Fruit fly (Drosophila melanogaster) whole organism, embryonic: ENCODE measurements around the gene zld.

Source experiments
- BtbVII ChIP-seq: fragments of 200-800 bp; sonication (Bioruptor generic); optimal IDR thresholded peaks from 3 replicates; lab custom pipeline; 2017; ENCODE audit warnings: missing biosample characterization, mild to moderate bottlenecking, missing genetic modification characterization
- CG10209 ChIP-seq: fragments of 200-800 bp; sonication (Bioruptor generic); optimal IDR thresholded peaks from 3 replicates; lab custom pipeline; 2017; ENCODE audit warnings: missing biosample characterization, mild to moderate bottlenecking, missing genetic modification characterization, missing genetic modification reagents
- CG1024 ChIP-seq: fragments of 200-800 bp; sonication (Bioruptor generic); IDR thresholded peaks from 2 replicates; pipeline ENCODE4 v1.3.6; 2022; ENCODE audit warnings: missing biosample characterization, missing genetic modification characterization
- CG10274 ChIP-seq: fragments of 200-800 bp; sonication (Bioruptor generic); optimal IDR thresholded peaks from 3 replicates; lab custom pipeline; 2017; ENCODE audit warnings: missing biosample characterization, mild to moderate bottlenecking, missing genetic modification characterization
- CG10543 ChIP-seq: fragments of 200-800 bp; sonication (Bioruptor generic); optimal IDR thresholded peaks from 3 replicates; lab custom pipeline; 2017; ENCODE audit warnings: missing biosample characterization, mild to moderate bottlenecking, missing genetic modification characterization, moderate library complexity
- CG10654 ChIP-seq: fragments of 200-800 bp; sonication (Bioruptor generic); optimal IDR thresholded peaks from 2 replicates; lab custom pipeline; 2016; ENCODE audit warnings: missing biosample characterization, missing genetic modification characterization
- CG11093 ChIP-seq: fragments of 200-800 bp; sonication (Bioruptor generic); IDR thresholded peaks from 3 replicates; pipeline ENCODE4 v1.3.6; 2022; ENCODE audit warnings: missing biosample characterization, missing genetic modification characterization
- CG12071 ChIP-seq: fragments of 200-800 bp; sonication (Bioruptor generic); optimal IDR thresholded peaks from 3 replicates; lab custom pipeline; 2018; ENCODE audit warnings: missing biosample characterization, mild to moderate bottlenecking, missing genetic modification characterization
- CG12659 ChIP-seq: fragments of 200-800 bp; sonication (Bioruptor generic); optimal IDR thresholded peaks from 3 replicates; lab custom pipeline; 2017; ENCODE audit warnings: mild to moderate bottlenecking, missing biosample characterization, missing genetic modification reagents, missing genetic modification characterization
- CG12942 ChIP-seq: fragments of 200-800 bp; sonication (Bioruptor generic); optimal IDR thresholded peaks from 3 replicates; lab custom pipeline; 2016; ENCODE audit warnings: missing biosample characterization, missing genetic modification characterization
- CG13624 ChIP-seq: fragments of 200-800 bp; sonication (Bioruptor generic); optimal IDR thresholded peaks from 2 replicates; lab custom pipeline; 2016; ENCODE audit warnings: missing biosample characterization, missing genetic modification characterization
- CG15011 ChIP-seq: fragments of 200-800 bp; sonication (Bioruptor generic); optimal IDR thresholded peaks from 3 replicates; lab custom pipeline; 2018; ENCODE audit warnings: missing biosample characterization, mild to moderate bottlenecking, missing genetic modification characterization
- CG1603 ChIP-seq: fragments of 200-800 bp; sonication (Bioruptor generic); optimal IDR thresholded peaks from 2 replicates; lab custom pipeline; 2019; ENCODE audit warnings: missing biosample characterization, mild to moderate bottlenecking, missing genetic modification characterization, moderate library complexity
- CG17612 ChIP-seq: fragments of 200-800 bp; sonication (Bioruptor generic); IDR thresholded peaks from 2 replicates; pipeline ENCODE4 v1.3.6; 2022; ENCODE audit warnings: missing biosample characterization, missing genetic modification characterization
- CG1832 ChIP-seq: fragments of 200-800 bp; sonication (Bioruptor generic); optimal IDR thresholded peaks from 2 replicates; lab custom pipeline; 2017; ENCODE audit warnings: missing biosample characterization, mild to moderate bottlenecking, missing genetic modification characterization, inconsistent platforms
- CG18764 ChIP-seq: fragments of 200-800 bp; sonication (Bioruptor generic); optimal IDR thresholded peaks from 3 replicates; lab custom pipeline; 2016; ENCODE audit warnings: missing biosample characterization, missing genetic modification characterization
- CG2129 ChIP-seq: fragments of 200-800 bp; sonication (Bioruptor generic); IDR thresholded peaks from 2 replicates; pipeline ENCODE4 v1.3.6; 2022; ENCODE audit warnings: missing biosample characterization, missing genetic modification characterization; ENCODE audit not compliant: partially characterized antibody
- CG2202 ChIP-seq: fragments of 200-800 bp; sonication (Bioruptor generic); optimal IDR thresholded peaks from 2 replicates; lab custom pipeline; 2018; ENCODE audit warnings: missing biosample characterization, mild to moderate bottlenecking, missing genetic modification characterization
- CG32532 ChIP-seq: fragments of 200-800 bp; sonication (Bioruptor generic); IDR thresholded peaks from 2 replicates; pipeline ENCODE4 v1.3.6; 2022; ENCODE audit warnings: missing biosample characterization, missing genetic modification characterization
- CG33557 ChIP-seq: fragments of 200-800 bp; sonication (Bioruptor generic); optimal IDR thresholded peaks from 2 replicates; lab custom pipeline; 2019; ENCODE audit warnings: missing biosample characterization, mild to moderate bottlenecking, missing genetic modification characterization, moderate library complexity
- CG4707 ChIP-seq: fragments of 200-800 bp; sonication (Bioruptor generic); optimal IDR thresholded peaks from 2 replicates; lab custom pipeline; 2018; ENCODE audit warnings: missing biosample characterization, mild to moderate bottlenecking, missing genetic modification characterization, moderate library complexity
- CG6254 ChIP-seq: fragments of 200-800 bp; sonication (Bioruptor generic); optimal IDR thresholded peaks from 3 replicates; lab custom pipeline; 2017; ENCODE audit warnings: mild to moderate bottlenecking, missing biosample characterization, missing genetic modification reagents, missing genetic modification characterization
- CG6683 ChIP-seq: fragments of 200-800 bp; sonication (Bioruptor generic); optimal IDR thresholded peaks from 2 replicates; lab custom pipeline; 2017; ENCODE audit warnings: missing biosample characterization, mild to moderate bottlenecking, missing genetic modification characterization, missing genetic modification reagents
- CG9797 ChIP-seq: fragments of 200-800 bp; sonication (Bioruptor generic); optimal IDR thresholded peaks from 3 replicates; lab custom pipeline; 2018; ENCODE audit warnings: missing biosample characterization, mild to moderate bottlenecking, missing genetic modification characterization
- Dp ChIP-seq: fragments of 200-800 bp; sonication (Bioruptor generic); optimal IDR thresholded peaks from 2 replicates; lab custom pipeline; 2018; ENCODE audit warnings: missing biosample characterization, mild to moderate bottlenecking, missing genetic modification characterization, moderate library complexity
- Ets65A ChIP-seq: fragments of 200-800 bp; sonication (Bioruptor generic); peaks from one replicate; lab custom pipeline; 2016; ENCODE audit warnings: missing biosample characterization, missing genetic modification characterization
- Ets97D ChIP-seq: fragments of 200-800 bp; sonication (Bioruptor generic); optimal IDR thresholded peaks from 3 replicates; lab custom pipeline; 2016; ENCODE audit warnings: missing biosample characterization, missing genetic modification characterization
- H2.0 ChIP-seq: fragments of 200-800 bp; sonication (Bioruptor generic); IDR thresholded peaks from 2 replicates; pipeline ENCODE4 v1.3.6; 2022; ENCODE audit warnings: missing biosample characterization, missing genetic modification characterization
- Hand ChIP-seq: fragments of 200-800 bp; sonication (Bioruptor generic); optimal IDR thresholded peaks from 2 replicates; lab custom pipeline; 2017; ENCODE audit warnings: mild to moderate bottlenecking, missing biosample characterization, missing genetic modification reagents, missing genetic modification characterization
- Jarid2 ChIP-seq: fragments of 200-800 bp; sonication (Bioruptor generic); optimal IDR thresholded peaks from 3 replicates; lab custom pipeline; 2017; ENCODE audit warnings: mild to moderate bottlenecking, missing biosample characterization, missing genetic modification reagents, missing genetic modification characterization
- NC2α ChIP-seq: fragments of 200-800 bp; sonication (Bioruptor generic); optimal IDR thresholded peaks from 2 replicates; lab custom pipeline; 2016; ENCODE audit warnings: missing biosample characterization, missing genetic modification characterization
- NC2β ChIP-seq: fragments of 200-800 bp; sonication (Bioruptor generic); optimal IDR thresholded peaks from 2 replicates; lab custom pipeline; 2016; ENCODE audit warnings: missing biosample characterization, missing genetic modification characterization
- Trl ChIP-seq, 3 experiments: fragments of >200 bp in 2 of 3; fragments of 200-800 bp in 1 of 3; sonication (Bioruptor generic) in 1 of 3; optimal IDR thresholded peaks; 2 replicates in 1 of 3; 3 replicates in 2 of 3; lab custom pipeline; 2016 to 2017; ENCODE audit warnings: missing biosample characterization in 1 of 3, missing genetic modification characterization in 1 of 3
- ap ChIP-seq: fragments of 200-800 bp; sonication (Bioruptor generic); IDR thresholded peaks from 2 replicates; pipeline ENCODE4 v1.3.6; 2022; ENCODE audit warnings: missing biosample characterization, missing genetic modification characterization
- gce ChIP-seq: fragments of 200-800 bp; sonication (Bioruptor generic); IDR thresholded peaks from 3 replicates; pipeline ENCODE4 v1.3.6; 2022; ENCODE audit warnings: missing biosample characterization, missing genetic modification characterization
- her ChIP-seq: fragments of 200-800 bp; sonication (Bioruptor generic); optimal IDR thresholded peaks from 2 replicates; lab custom pipeline; 2016; ENCODE audit warnings: missing biosample characterization, missing genetic modification characterization
- hkb ChIP-seq, 2 experiments: fragments of 200-800 bp in 1 of 2; fragments of >200 bp in 1 of 2; sonication (Bioruptor generic) in 1 of 2; IDR thresholded peaks in 1 of 2; optimal IDR thresholded peaks in 1 of 2; 2 replicates each; pipeline versions ENCODE4 v1.3.6 to Lab custom; 2017 to 2022; ENCODE audit warnings: missing biosample characterization in 1 of 2, missing genetic modification characterization in 1 of 2
- nau ChIP-seq: fragments of 200-800 bp; sonication (Bioruptor generic); optimal IDR thresholded peaks from 3 replicates; lab custom pipeline; 2017; ENCODE audit warnings: missing biosample characterization, mild to moderate bottlenecking, missing genetic modification characterization, missing genetic modification reagents
- nerfin-1 ChIP-seq: fragments of 200-800 bp; sonication (Bioruptor generic); optimal IDR thresholded peaks from 3 replicates; lab custom pipeline; 2019; ENCODE audit warnings: missing biosample characterization, mild to moderate bottlenecking, missing genetic modification characterization, moderate library complexity
- nerfin-2 ChIP-seq: fragments of 200-800 bp; sonication (Bioruptor generic); IDR thresholded peaks from 2 replicates; pipeline ENCODE4 v1.3.6; 2022; ENCODE audit warnings: missing biosample characterization, missing genetic modification characterization; ENCODE audit not compliant: partially characterized antibody
- onecut ChIP-seq: fragments of 200-800 bp; sonication (Bioruptor generic); IDR thresholded peaks from 2 replicates; pipeline ENCODE4 v1.3.6; 2022; ENCODE audit warnings: missing biosample characterization, missing genetic modification characterization
- pb ChIP-seq: fragments of 200-800 bp; sonication (Bioruptor generic); optimal IDR thresholded peaks from 3 replicates; lab custom pipeline; 2016; ENCODE audit warnings: missing biosample characterization, missing genetic modification characterization
- pros ChIP-seq: fragments of 200-800 bp; sonication (Bioruptor generic); optimal IDR thresholded peaks from 3 replicates; lab custom pipeline; 2019; ENCODE audit warnings: missing biosample characterization, mild to moderate bottlenecking, missing genetic modification characterization, moderate library complexity
- sob ChIP-seq: fragments of 200-800 bp; sonication (Bioruptor generic); IDR thresholded peaks from 2 replicates; pipeline ENCODE4 v1.3.6; 2022; ENCODE audit warnings: missing biosample characterization, missing genetic modification characterization
- stwl ChIP-seq: fragments of 200-800 bp; sonication (Bioruptor generic); optimal IDR thresholded peaks from 3 replicates; lab custom pipeline; 2018; ENCODE audit warnings: missing biosample characterization, mild to moderate bottlenecking, missing genetic modification characterization, moderate library complexity
- tio ChIP-seq: fragments of 200-800 bp; sonication (Bioruptor generic); optimal IDR thresholded peaks from 2 replicates; lab custom pipeline; 2017; ENCODE audit warnings: missing biosample characterization, missing genetic modification characterization, inconsistent platforms
- trem ChIP-seq: fragments of 200-800 bp; optimal IDR thresholded peaks from 3 replicates; lab custom pipeline; 2019; ENCODE audit warnings: missing biosample characterization, mild to moderate bottlenecking, missing genetic modification characterization, moderate library complexity
- vnd ChIP-seq: fragments of 200-800 bp; sonication (Bioruptor generic); IDR thresholded peaks from 3 replicates; pipeline ENCODE4 v1.3.6; 2022; ENCODE audit warnings: missing biosample characterization, missing genetic modification characterization; ENCODE audit not compliant: partially characterized antibody
- vvl ChIP-seq: fragments of 200-800 bp; sonication (Bioruptor generic); IDR thresholded peaks from 2 replicates; pipeline ENCODE4 v1.3.6; 2022; ENCODE audit warnings: missing biosample characterization, missing genetic modification characterization

Gene zld

dm6 chrX:19750626-19751149, 32.7 kb downstream of the zld start, which contains the start of gene Abcd3 (continued):
- TF ChIP-seq CG18764 (GFP tag; lab: Kevin White, UChicago) (no peak), pb (GFP tag; lab: Kevin White, UChicago) (peak; percentile 4), CG4707 (GFP tag; lab: Kevin White, UChicago) (peak; percentile 7), CG12071 (GFP tag; lab: Kevin White, UChicago) (peak; percentile 52), CG17612 (no peak), Ets97D (GFP tag; lab: Kevin White, UChicago) (peak; percentile 18), BtbVII (peak; percentile 60), CG13624 (peak; percentile 76), CG1832 (GFP tag; lab: Kevin White, UChicago) (peak; percentile 87), CG12659 (GFP tag; lab: Kevin White, UChicago) (peak; percentile 64), Hand (GFP tag; lab: Kevin White, UChicago) (peak; percentile 34), CG1024 (GFP tag; lab: Robert Waterston, UW) (0 out of 2 replicates have a peak, but pooled peaks have one; percentile 28), onecut (peak; percentile 43; the same call in 1 of the 2 replicates), ap (GFP tag; lab: Robert Waterston, UW) (no peak), Dp (GFP tag; lab: Kevin White, UChicago) (peak; percentile 46), her (GFP tag; lab: Kevin White, UChicago) (peak; percentile 55), CG10209 (GFP tag; lab: Kevin White, UChicago) (peak; percentile 26), gce (GFP tag; lab: Robert Waterston, UW) (0 out of 3 replicates have a peak, but pooled peaks have one; percentile 45), stwl (tag; lab: Kevin White, UChicago) (peak; percentile 20), vvl (GFP tag; lab: Robert Waterston, UW) (peak; percentile 58; the same call in 1 of the 2 replicates), pros (GFP tag; lab: Kevin White, UChicago) (peak; percentile 87), Ets65A (peak; percentile 51), nau (peak; percentile 54), CG6254 (peak; percentile 31), CG2129 (GFP tag; lab: Robert Waterston, UW) (no peak), CG33557 (GFP tag; lab: Kevin White, UChicago) (peak; percentile 58), NC2α (GFP tag; lab: Kevin White, UChicago) (no peak), CG12942 (GFP tag; lab: Kevin White, UChicago) (no peak), tio (GFP tag; lab: Kevin White, UChicago) (no peak), CG10654 (GFP tag; lab: Kevin White, UChicago) (peak; percentile 9), CG10543 (GFP tag; lab: Kevin White, UChicago) (peak; percentile 72), Jarid2 (GFP tag; lab: Kevin White, UChicago) (peak; percentile 91), CG6683 (GFP tag; lab: Kevin White, UChicago) (peak; percentile 24), NC2β (GFP tag; lab: Kevin White, UChicago) (peak; percentile 39), CG10274 (no peak), nerfin-1 (peak; percentile 68), vnd (GFP tag; lab: Robert Waterston, UW) (peak; percentile 14; the same call in 2 of the 3 replicates)

- TF ChIP-seq CG1603 (tag; lab: Kevin White, UChicago): peak; percentile 68
- no peak for TF ChIP-seq Trl (optimal IDR thresholded peaks at IDR 0.05; lab: Kevin White, UChicago)
- peak; percentile 15 for TF ChIP-seq Trl (GFP tag; optimal IDR thresholded peaks at IDR 0.05; lab: Kevin White, UChicago)
- peak; percentile 43 for TF ChIP-seq CG9797 (GFP tag; lab: Kevin White, UChicago)
- TF ChIP-seq CG11093: no peak
- no peak for TF ChIP-seq CG2202 (tag; lab: Kevin White, UChicago)
- no peak for TF ChIP-seq CG15011 (GFP tag; lab: Kevin White, UChicago)
- peak; percentile 63 for TF ChIP-seq trem (tag; lab: Kevin White, UChicago)
- no peak for TF ChIP-seq nerfin-2 (GFP tag; lab: Robert Waterston, UW)
- 0 out of 2 replicates have a peak, but pooled peaks have one; percentile 36 for TF ChIP-seq sob (GFP tag; lab: Robert Waterston, UW)
- TF ChIP-seq CG32532 (GFP tag; lab: Robert Waterston, UW): peak; percentile 35; the same call in 1 of the 2 replicates
- peak; percentile 79 for TF ChIP-seq hkb (optimal IDR thresholded peaks at IDR 0.05; lab: Kevin White, UChicago)
- TF ChIP-seq hkb (GFP tag; IDR thresholded peaks at IDR 0.05; lab: Robert Waterston, UW): no peak
- TF ChIP-seq H2.0 (GFP tag; lab: Robert Waterston, UW): no peak
- TF ChIP-seq stwl (tag; lab: Kevin White, UChicago): peak; percentile 19
Observed at dm6 chrX:19748565-19748964, 34.8 kb downstream of the zld start.
